Fruit fly (Drosophila melanogaster) whole organism, prepupa: Measurements from ENCODE around the gene CG3625.

Experiments
- CG6854 ChIP-seq: fragments of 200-800 bp; sonication (Bioruptor generic); optimal IDR thresholded peaks from 2 replicates; lab custom pipeline; 2017; ENCODE audit warnings: missing biosample characterization, mild to moderate bottlenecking, missing genetic modification characterization
- Eip93F ChIP-seq: fragments of 200-800 bp; sonication (Bioruptor generic); optimal IDR thresholded peaks from 2 replicates; lab custom pipeline; 2016; ENCODE audit warnings: missing biosample characterization, mild to moderate bottlenecking, missing genetic modification characterization
- Smox ChIP-seq: fragments of 200-800 bp; sonication (Bioruptor generic); optimal IDR thresholded peaks from 3 replicates; lab custom pipeline; 2016; ENCODE audit warnings: missing biosample characterization, missing genetic modification characterization
- pdm3 ChIP-seq: fragments of 200-800 bp; sonication (Bioruptor generic); optimal IDR thresholded peaks from 3 replicates; lab custom pipeline; 2016; ENCODE audit warnings: missing biosample characterization, missing genetic modification characterization

- TF ChIP-seq Eip93F (GFP tag; lab: Kevin White, UChicago) (no peak), Smox (no peak), CG6854 (GFP tag; lab: Kevin White, UChicago) (no peak), pdm3 (GFP tag; lab: Kevin White, UChicago) (no peak)
These were observed 18.0 kb downstream of the CG3625 start, which contains the start of the genes mbm and CG11555 for dm6 chr2L:273603-274002.
